Worm (Caenorhabditis elegans) whole organism, L3 larva: ENCODE results near the gene ipla-3.

Experiments
- R02D3.7 ChIP-seq: fragments of 150-350 bp; optimal IDR thresholded peaks from 2 replicates; lab custom pipeline; 2014; ENCODE audit warnings: missing biosample characterization, missing genetic modification characterization
- ZK546.5 ChIP-seq: sonication (generic microtip); optimal IDR thresholded peaks from 2 replicates; lab custom pipeline; 2017; ENCODE audit warnings: missing biosample characterization, missing genetic modification characterization
- aly-2 ChIP-seq: fragments of 150-350 bp; optimal IDR thresholded peaks from 2 replicates; lab custom pipeline; 2014; ENCODE audit warnings: missing biosample characterization, missing genetic modification characterization
- ama-1 ChIP-seq: fragments of 150-350 bp; optimal IDR thresholded peaks from 2 replicates; lab custom pipeline; 2018
- ceh-28 ChIP-seq: fragments of 150-350 bp; optimal IDR thresholded peaks from 2 replicates; lab custom pipeline; 2014; ENCODE audit warnings: missing biosample characterization, missing genetic modification reagents, missing genetic modification characterization
- ceh-82 ChIP-seq: fragments of 150-350 bp; optimal IDR thresholded peaks from 2 replicates; lab custom pipeline; 2014; ENCODE audit warnings: missing biosample characterization, missing genetic modification characterization
- egl-27 ChIP-seq: sonication (generic microtip); optimal IDR thresholded peaks from 4 replicates; lab custom pipeline; 2017; ENCODE audit warnings: missing biosample characterization, missing genetic modification reagents, missing genetic modification characterization
- egl-5 ChIP-seq: fragments of 150-350 bp; optimal IDR thresholded peaks from 2 replicates; lab custom pipeline; 2017; ENCODE audit warnings: missing biosample characterization, missing genetic modification reagents, missing genetic modification characterization, inconsistent platforms
- elt-1 ChIP-seq: fragments of 150-350 bp; optimal IDR thresholded peaks from 2 replicates; lab custom pipeline; 2014; ENCODE audit warnings: missing biosample characterization, missing genetic modification characterization
- elt-2 ChIP-seq: sonication (generic microtip); optimal IDR thresholded peaks from 2 replicates; lab custom pipeline; 2016; ENCODE audit warnings: missing genetic modification reagents, mild to moderate bottlenecking, missing genetic modification characterization, missing compliant biosample characterization
- elt-3 ChIP-seq, 3 experiments: fragments of 150-350 bp in 1 of 3; sonication (generic microtip) in 2 of 3; optimal IDR thresholded peaks; 2 replicates in 2 of 3; 4 replicates in 1 of 3; lab custom pipeline; 2014 to 2017; ENCODE audit warnings: missing biosample characterization in 3 of 3, missing genetic modification characterization in 3 of 3
- fkh-10 ChIP-seq: sonication (generic microtip); optimal IDR thresholded peaks from 2 replicates; lab custom pipeline; 2017; ENCODE audit warnings: missing biosample characterization, missing genetic modification reagents, missing genetic modification characterization
- fkh-2 ChIP-seq: fragments of 150-350 bp; optimal IDR thresholded peaks from 2 replicates; lab custom pipeline; 2014; ENCODE audit warnings: missing biosample characterization, missing genetic modification reagents, missing genetic modification characterization
- fos-1 ChIP-seq: fragments of 150-350 bp; optimal IDR thresholded peaks from 2 replicates; lab custom pipeline; 2014; ENCODE audit warnings: missing biosample characterization, missing genetic modification characterization
- jun-1 ChIP-seq: fragments of 150-350 bp; optimal IDR thresholded peaks from 2 replicates; lab custom pipeline; 2014; ENCODE audit warnings: missing biosample characterization, missing genetic modification reagents, missing genetic modification characterization
- lin-15B ChIP-seq: fragments of 150-350 bp; optimal IDR thresholded peaks from 2 replicates; lab custom pipeline; 2014; ENCODE audit warnings: missing biosample characterization, missing genetic modification characterization
- lin-39 ChIP-seq: fragments of 150-350 bp; optimal IDR thresholded peaks from 2 replicates; lab custom pipeline; 2018; ENCODE audit warnings: missing biosample characterization, missing genetic modification reagents, missing genetic modification characterization
- lsy-12 ChIP-seq: sonication (generic microtip); optimal IDR thresholded peaks from 2 replicates; lab custom pipeline; 2016; ENCODE audit warnings: mild to moderate bottlenecking, missing genetic modification characterization, missing compliant biosample characterization
- mdl-1 ChIP-seq: fragments of 150-350 bp; optimal IDR thresholded peaks from 2 replicates; lab custom pipeline; 2014; ENCODE audit warnings: missing biosample characterization, missing genetic modification characterization
- mml-1 ChIP-seq: fragments of 150-350 bp; sonication (generic microtip); optimal IDR thresholded peaks from 3 replicates; lab custom pipeline; 2014; ENCODE audit warnings: missing biosample characterization, missing genetic modification characterization
- nfya-1 ChIP-seq: sonication (generic microtip); optimal IDR thresholded peaks from 2 replicates; lab custom pipeline; 2017; ENCODE audit warnings: missing genetic modification characterization, mild to moderate bottlenecking, missing compliant biosample characterization, antibody characterized with exemption, moderate library complexity; ENCODE audit not compliant: insufficient read depth
- nhr-11 ChIP-seq: fragments of 150-350 bp; optimal IDR thresholded peaks from 2 replicates; lab custom pipeline; 2014; ENCODE audit warnings: missing biosample characterization, missing genetic modification characterization
- nhr-12 ChIP-seq: fragments of 150-350 bp; optimal IDR thresholded peaks from 2 replicates; lab custom pipeline; 2014; ENCODE audit warnings: missing biosample characterization, missing genetic modification characterization
- nhr-23 ChIP-seq: fragments of 150-350 bp; optimal IDR thresholded peaks from 2 replicates; lab custom pipeline; 2014; ENCODE audit warnings: missing biosample characterization, missing genetic modification reagents, missing genetic modification characterization
- nhr-237 ChIP-seq: fragments of 150-350 bp; optimal IDR thresholded peaks from 2 replicates; lab custom pipeline; 2014; ENCODE audit warnings: missing biosample characterization, missing genetic modification characterization
- nhr-25 ChIP-seq: sonication (generic microtip); optimal IDR thresholded peaks from 2 replicates; lab custom pipeline; 2017; ENCODE audit warnings: missing biosample characterization, missing genetic modification characterization
- nhr-28 ChIP-seq: fragments of 150-350 bp; optimal IDR thresholded peaks from 2 replicates; lab custom pipeline; 2014; ENCODE audit warnings: missing biosample characterization, missing genetic modification characterization
- nhr-43 ChIP-seq: sonication (generic microtip); optimal IDR thresholded peaks from 2 replicates; lab custom pipeline; 2016; ENCODE audit warnings: mild to moderate bottlenecking, missing genetic modification characterization, missing compliant biosample characterization; ENCODE audit not compliant: poor library complexity, severe bottlenecking
- nhr-67 ChIP-seq: fragments of 150-350 bp; optimal IDR thresholded peaks from 2 replicates; lab custom pipeline; 2014; ENCODE audit warnings: missing biosample characterization, missing genetic modification characterization
- nhr-76 ChIP-seq: fragments of 150-350 bp; sonication (generic microtip); optimal IDR thresholded peaks from 5 replicates; lab custom pipeline; 2014; ENCODE audit warnings: missing biosample characterization, missing genetic modification characterization
- nhr-77 ChIP-seq: fragments of 150-350 bp; optimal IDR thresholded peaks from 2 replicates; lab custom pipeline; 2014; ENCODE audit warnings: missing biosample characterization, missing genetic modification characterization
- pqm-1 ChIP-seq: fragments of 150-350 bp; optimal IDR thresholded peaks from 2 replicates; lab custom pipeline; 2017; ENCODE audit warnings: missing biosample characterization, missing genetic modification characterization, inconsistent platforms
- sea-2 ChIP-seq: fragments of 150-350 bp; sonication (generic microtip); optimal IDR thresholded peaks from 4 replicates; lab custom pipeline; 2014; ENCODE audit warnings: missing biosample characterization, missing genetic modification reagents, missing genetic modification characterization
- skn-1 ChIP-seq: fragments of 150-350 bp; optimal IDR thresholded peaks from 2 replicates; lab custom pipeline; 2014; ENCODE audit warnings: missing biosample characterization, missing genetic modification characterization
- snpc-4 ChIP-seq: fragments of 150-350 bp; optimal IDR thresholded peaks from 2 replicates; lab custom pipeline; 2014; ENCODE audit warnings: missing biosample characterization, missing genetic modification characterization
- tbx-2 ChIP-seq: sonication (generic microtip); optimal IDR thresholded peaks from 2 replicates; lab custom pipeline; 2016; ENCODE audit warnings: mild to moderate bottlenecking, missing genetic modification characterization, missing compliant biosample characterization
- unc-39 ChIP-seq: sonication (generic microtip); optimal IDR thresholded peaks from 4 replicates; lab custom pipeline; 2017; ENCODE audit warnings: missing biosample characterization, missing genetic modification characterization
- ztf-11 ChIP-seq: fragments of 150-350 bp; optimal IDR thresholded peaks from 2 replicates; lab custom pipeline; 2014; ENCODE audit warnings: missing biosample characterization, missing genetic modification characterization
- ztf-4 ChIP-seq: fragments of 150-350 bp; optimal IDR thresholded peaks from 2 replicates; lab custom pipeline; 2014; ENCODE audit warnings: missing biosample characterization, missing genetic modification characterization

Gene ipla-3

ce11 chrV:20692903-20693302, 36.2 kb downstream of the ipla-3 start:
- TF ChIP-seq nhr-11 (tag; lab: Kevin White, UChicago) (peak; percentile 12), egl-27 (tag; lab: Kevin White, UChicago) (no peak), elt-3 (tag; optimal IDR thresholded peaks at IDR 0.05; lab: Kevin White, UChicago) (peak in 1 of 3 experiments; percentile 23), nhr-43 (tag; lab: Kevin White, UChicago) (no peak), elt-1 (tag; lab: Kevin White, UChicago) (peak; percentile 56), aly-2 (tag; lab: Kevin White, UChicago) (no peak), nhr-76 (tag; lab: Kevin White, UChicago) (no peak), nhr-25 (peak; percentile 71), snpc-4 (tag; lab: Kevin White, UChicago) (no peak)
- TF ChIP-seq, all 47 proteins: peak for 4

- TF ChIP-seq elt-3 (tag; optimal IDR thresholded peaks at IDR 0.05; lab: Kevin White, UChicago) (no peak), nhr-11 (tag; lab: Kevin White, UChicago) (no peak), skn-1 (tag; lab: Kevin White, UChicago) (no peak), R02D3.7 (tag; lab: Kevin White, UChicago) (no peak), nhr-77 (no peak), nfya-1 (tag; lab: Kevin White, UChicago) (no peak), mml-1 (no peak), egl-5 (no peak), tbx-2 (tag; lab: Kevin White, UChicago) (no peak), ama-1 (lab: Kevin White, UChicago) (no peak)
Observed at ce11 chrV:20691585-20691984, 37.5 kb downstream of the ipla-3 start, which contains the start of gene F53F8.4. TSS of gene F53F8.4 (minus strand) at chrV:20691685.

DNA sequence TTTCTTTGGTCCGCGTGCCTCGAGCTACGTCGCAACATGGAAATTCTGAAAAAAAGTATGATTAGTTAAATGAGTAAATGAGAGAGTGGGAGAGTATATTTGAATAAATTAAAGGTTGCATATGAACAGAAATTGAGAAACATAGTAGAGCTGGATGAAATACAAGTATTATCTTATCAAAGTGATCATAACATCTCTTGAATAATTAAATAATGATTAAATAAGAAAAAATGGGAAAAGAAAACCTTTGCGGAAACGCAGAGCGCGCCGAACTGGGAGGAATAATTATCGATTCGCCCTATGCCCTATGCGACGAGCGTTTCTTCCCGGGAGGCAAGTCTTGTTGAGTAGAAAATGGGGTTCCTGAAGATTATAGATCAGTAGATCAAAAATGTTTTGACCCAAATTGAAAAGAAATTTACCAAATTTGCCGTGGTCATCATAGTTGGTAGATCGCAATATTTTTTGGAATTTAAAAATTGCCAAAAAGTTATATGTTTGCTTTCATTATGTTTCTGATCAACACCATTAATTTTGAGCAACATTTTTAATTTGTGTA, 39.5 kb downstream of the ipla-3 start, which contains the start of gene F53F8.3:
Gene F53F8.3 (minus strand): TSS at position 51 of the 559 bp plus-strand sequence.
- no peak for TF ChIP-seq R02D3.7 (tag; lab: Kevin White, UChicago)
- TF ChIP-seq snpc-4 (tag; lab: Kevin White, UChicago): no peak
- TF ChIP-seq nhr-23 (tag; lab: Kevin White, UChicago): no peak
- no peak for TF ChIP-seq elt-1 (tag; lab: Kevin White, UChicago)
- no peak for TF ChIP-seq fkh-2 (tag; lab: Kevin White, UChicago)
- no peak for TF ChIP-seq jun-1 (tag; lab: Kevin White, UChicago)
- TF ChIP-seq, all 47 proteins: peak for 0

ce11 chrV:20685383-20685782, 43.7 kb downstream of the ipla-3 start, which contains the start of gene klf-2:
TSS of gene klf-2 (plus strand) at chrV:20685683.
- TF ChIP-seq aly-2 (tag; lab: Kevin White, UChicago): no peak
- TF ChIP-seq ceh-82 (tag; lab: Kevin White, UChicago): no peak
- no peak for TF ChIP-seq snpc-4 (tag; lab: Kevin White, UChicago)
- no peak for TF ChIP-seq lsy-12 (tag; lab: Kevin White, UChicago)
- no peak for TF ChIP-seq nhr-12 (tag; lab: Kevin White, UChicago)
- no peak for TF ChIP-seq tbx-2 (tag; lab: Kevin White, UChicago)
- no peak for TF ChIP-seq elt-2
- no peak for TF ChIP-seq nhr-25
- no peak for TF ChIP-seq ceh-28 (tag; lab: Kevin White, UChicago)
- TF ChIP-seq fkh-10 (GFP tag; lab: Kevin White, UChicago): no peak
- TF ChIP-seq nhr-28 (tag; lab: Kevin White, UChicago): no peak
- TF ChIP-seq jun-1 (tag; lab: Kevin White, UChicago): no peak
- no peak for TF ChIP-seq R02D3.7 (tag; lab: Kevin White, UChicago)
- no peak for TF ChIP-seq fos-1 (tag; lab: Kevin White, UChicago)
- TF ChIP-seq egl-5: no peak
- TF ChIP-seq ztf-4 (tag; lab: Kevin White, UChicago): no peak
- TF ChIP-seq pqm-1 (tag; lab: Kevin White, UChicago): no peak
- no peak for TF ChIP-seq ZK546.5 (tag; lab: Kevin White, UChicago)
- no peak for TF ChIP-seq nfya-1 (tag; lab: Kevin White, UChicago)
- TF ChIP-seq nhr-237: no peak

- TF ChIP-seq sea-2 (GFP tag; lab: Kevin White, UChicago): no peak
- TF ChIP-seq snpc-4 (tag; lab: Kevin White, UChicago): no peak
- no peak for TF ChIP-seq ztf-11
- no peak for TF ChIP-seq egl-5
- no peak for TF ChIP-seq lin-15B (tag; lab: Kevin White, UChicago)
- TF ChIP-seq nhr-11 (tag; lab: Kevin White, UChicago): no peak
- no peak for TF ChIP-seq nhr-12 (tag; lab: Kevin White, UChicago)
- no peak for TF ChIP-seq mml-1
- TF ChIP-seq nhr-77: no peak
- TF ChIP-seq jun-1 (tag; lab: Kevin White, UChicago): no peak
- no peak for TF ChIP-seq fos-1 (tag; lab: Kevin White, UChicago)
- TF ChIP-seq nhr-25: no peak
- no peak for TF ChIP-seq unc-39 (tag; lab: Kevin White, UChicago)
- no peak for TF ChIP-seq ama-1 (lab: Kevin White, UChicago)
- TF ChIP-seq lin-39 (tag; lab: Kevin White, UChicago): no peak
- TF ChIP-seq mdl-1 (tag; lab: Kevin White, UChicago): no peak
- no peak for TF ChIP-seq nhr-67 (tag; lab: Kevin White, UChicago)
Observed at ce11 chrV:20682309-20682708, 46.8 kb downstream of the ipla-3 start.
